Fruit fly (Drosophila melanogaster) whole organism, embryonic: ENCODE data around the gene Nup93-1.

Source experiments
- Ada2b ChIP-seq: fragments of 200-800 bp; sonication (Bioruptor generic); IDR thresholded peaks from 2 replicates; pipeline ENCODE4 v1.3.6; 2022; ENCODE audit warnings: missing biosample characterization, missing genetic modification characterization
- Blimp-1 ChIP-seq: fragments of 200-800 bp; sonication (Bioruptor generic); optimal IDR thresholded peaks from 3 replicates; lab custom pipeline; 2018; ENCODE audit warnings: missing biosample characterization, missing genetic modification characterization, mild to moderate bottlenecking, moderate library complexity, missing genetic modification reagents
- BtbVII ChIP-seq: fragments of 200-800 bp; sonication (Bioruptor generic); optimal IDR thresholded peaks from 3 replicates; lab custom pipeline; 2017; ENCODE audit warnings: missing biosample characterization, mild to moderate bottlenecking, missing genetic modification characterization
- CG10147 ChIP-seq: fragments of 200-800 bp; sonication (Bioruptor generic); optimal IDR thresholded peaks from 2 replicates; lab custom pipeline; 2019; ENCODE audit warnings: missing biosample characterization, mild to moderate bottlenecking, missing genetic modification characterization, moderate library complexity
- CG10267 ChIP-seq: fragments of 200-800 bp; sonication (Bioruptor generic); optimal IDR thresholded peaks from 2 replicates; lab custom pipeline; 2018; ENCODE audit warnings: missing biosample characterization, mild to moderate bottlenecking, missing genetic modification characterization, moderate library complexity
- CG10543 ChIP-seq: fragments of 200-800 bp; sonication (Bioruptor generic); optimal IDR thresholded peaks from 3 replicates; lab custom pipeline; 2017; ENCODE audit warnings: missing biosample characterization, mild to moderate bottlenecking, missing genetic modification characterization, moderate library complexity
- CG10979 ChIP-seq: fragments of 200-800 bp; sonication (Bioruptor generic); optimal IDR thresholded peaks from 2 replicates; lab custom pipeline; 2018; ENCODE audit warnings: missing biosample characterization, mild to moderate bottlenecking, missing genetic modification characterization, moderate library complexity
- CG11560 ChIP-seq: fragments of 200-800 bp; sonication (Bioruptor generic); IDR thresholded peaks from 3 replicates; pipeline ENCODE4 v1.3.6; 2022; ENCODE audit warnings: missing biosample characterization, missing genetic modification characterization
- CG12219 ChIP-seq: fragments of 200-800 bp; sonication (Bioruptor generic); optimal IDR thresholded peaks from 3 replicates; lab custom pipeline; 2018; ENCODE audit warnings: missing biosample characterization, mild to moderate bottlenecking, missing genetic modification characterization
- CG12659 ChIP-seq: fragments of 200-800 bp; sonication (Bioruptor generic); optimal IDR thresholded peaks from 3 replicates; lab custom pipeline; 2017; ENCODE audit warnings: mild to moderate bottlenecking, missing biosample characterization, missing genetic modification reagents, missing genetic modification characterization
- CG12744 ChIP-seq: fragments of 200-800 bp; sonication (Bioruptor generic); optimal IDR thresholded peaks from 2 replicates; lab custom pipeline; 2016; ENCODE audit warnings: missing biosample characterization, missing genetic modification characterization
- CG13624 ChIP-seq: fragments of 200-800 bp; sonication (Bioruptor generic); optimal IDR thresholded peaks from 2 replicates; lab custom pipeline; 2016; ENCODE audit warnings: missing biosample characterization, missing genetic modification characterization
- CG1603 ChIP-seq: fragments of 200-800 bp; sonication (Bioruptor generic); optimal IDR thresholded peaks from 2 replicates; lab custom pipeline; 2019; ENCODE audit warnings: missing biosample characterization, mild to moderate bottlenecking, missing genetic modification characterization, moderate library complexity
- CG17385 ChIP-seq: fragments of 200-800 bp; sonication (Bioruptor generic); optimal IDR thresholded peaks from 3 replicates; lab custom pipeline; 2018; ENCODE audit warnings: missing biosample characterization, mild to moderate bottlenecking, missing genetic modification characterization
- CG17802 ChIP-seq: fragments of 200-800 bp; sonication (Bioruptor generic); optimal IDR thresholded peaks from 2 replicates; lab custom pipeline; 2018; ENCODE audit warnings: missing biosample characterization, mild to moderate bottlenecking, missing genetic modification characterization, moderate library complexity
- CG2678 ChIP-seq: fragments of 200-800 bp; sonication (Bioruptor generic); optimal IDR thresholded peaks from 3 replicates; lab custom pipeline; 2019; ENCODE audit warnings: missing biosample characterization, mild to moderate bottlenecking, missing genetic modification characterization, moderate library complexity
- CG2712 ChIP-seq: fragments of 200-800 bp; optimal IDR thresholded peaks from 3 replicates; lab custom pipeline; 2019; ENCODE audit warnings: missing biosample characterization, mild to moderate bottlenecking, missing genetic modification characterization, moderate library complexity
- CG30403 ChIP-seq: fragments of 200-800 bp; sonication (Bioruptor generic); optimal IDR thresholded peaks from 3 replicates; lab custom pipeline; 2016; ENCODE audit warnings: missing biosample characterization, missing genetic modification characterization
- CG5245 ChIP-seq: fragments of 200-800 bp; sonication (Bioruptor generic); optimal IDR thresholded peaks from 3 replicates; lab custom pipeline; 2016; ENCODE audit warnings: missing biosample characterization, missing genetic modification characterization
- CG6813 ChIP-seq: fragments of 200-800 bp; sonication (Bioruptor generic); optimal IDR thresholded peaks from 2 replicates; lab custom pipeline; 2017; ENCODE audit warnings: missing biosample characterization, missing genetic modification characterization, mild to moderate bottlenecking, moderate library complexity, missing genetic modification reagents
- CG7271 ChIP-seq: fragments of 200-800 bp; sonication (Bioruptor generic); optimal IDR thresholded peaks from 2 replicates; lab custom pipeline; 2018; ENCODE audit warnings: missing biosample characterization, mild to moderate bottlenecking, missing genetic modification characterization, moderate library complexity
- CG8388 ChIP-seq: fragments of 200-800 bp; sonication (Bioruptor generic); optimal IDR thresholded peaks from 2 replicates; lab custom pipeline; 2019; ENCODE audit warnings: missing biosample characterization, mild to moderate bottlenecking, missing genetic modification characterization, moderate library complexity
- CG8924 ChIP-seq: fragments of 200-800 bp; optimal IDR thresholded peaks from 3 replicates; lab custom pipeline; 2019; ENCODE audit warnings: missing biosample characterization, mild to moderate bottlenecking, missing genetic modification characterization, moderate library complexity
- CG9215 ChIP-seq: fragments of 200-800 bp; sonication (Bioruptor generic); IDR thresholded peaks from 2 replicates; pipeline ENCODE4 v1.3.6; 2022; ENCODE audit warnings: missing biosample characterization, missing genetic modification characterization
- CG9876 ChIP-seq: fragments of 200-800 bp; sonication (Bioruptor generic); optimal IDR thresholded peaks from 2 replicates; lab custom pipeline; 2016; ENCODE audit warnings: missing biosample characterization, missing genetic modification characterization
- CG9932 ChIP-seq: fragments of 200-800 bp; sonication (Bioruptor generic); IDR thresholded peaks from 2 replicates; pipeline ENCODE4 v1.3.6; 2022; ENCODE audit warnings: missing biosample characterization, missing genetic modification characterization
- CoRest ChIP-seq: fragments of 200-800 bp; sonication (Bioruptor generic); optimal IDR thresholded peaks from 3 replicates; lab custom pipeline; 2018; ENCODE audit warnings: missing biosample characterization, mild to moderate bottlenecking, missing genetic modification characterization, moderate library complexity
- Deaf1 ChIP-seq: fragments of 200-800 bp; optimal IDR thresholded peaks from 3 replicates; lab custom pipeline; 2019; ENCODE audit warnings: missing biosample characterization, mild to moderate bottlenecking, missing genetic modification characterization, moderate library complexity
- Dip2 ChIP-seq: fragments of 200-800 bp; sonication (Bioruptor generic); IDR thresholded peaks from 2 replicates; pipeline ENCODE4 v1.3.6; 2022; ENCODE audit warnings: missing biosample characterization, missing genetic modification characterization
- E2f2 ChIP-seq: fragments of 200-800 bp; sonication (Bioruptor generic); IDR thresholded peaks from 2 replicates; pipeline ENCODE4 v1.3.6; 2022; ENCODE audit warnings: missing biosample characterization, missing genetic modification characterization
- HHEX ChIP-seq: fragments of 200-800 bp; sonication (Bioruptor generic); optimal IDR thresholded peaks from 3 replicates; lab custom pipeline; 2017; ENCODE audit warnings: missing biosample characterization, mild to moderate bottlenecking, missing genetic modification characterization, missing genetic modification reagents
- HLH3B ChIP-seq: fragments of 200-800 bp; sonication (Bioruptor generic); IDR thresholded peaks from 2 replicates; pipeline ENCODE4 v1.3.6; 2022; ENCODE audit warnings: missing biosample characterization, missing genetic modification characterization
- Hsf ChIP-seq: fragments of 200-800 bp; sonication (Bioruptor generic); optimal IDR thresholded peaks from 3 replicates; lab custom pipeline; 2016; ENCODE audit warnings: missing biosample characterization, missing genetic modification characterization
- Side ChIP-seq: fragments of 200-800 bp; sonication (Bioruptor generic); optimal IDR thresholded peaks from 2 replicates; lab custom pipeline; 2016; ENCODE audit warnings: missing biosample characterization, missing genetic modification characterization
- ci ChIP-seq: fragments of 200-800 bp; sonication (Bioruptor generic); IDR thresholded peaks from 3 replicates; pipeline ENCODE4 v1.3.6; 2022; ENCODE audit warnings: missing biosample characterization, missing genetic modification characterization
- danr ChIP-seq: fragments of 200-800 bp; sonication (Bioruptor generic); IDR thresholded peaks from 2 replicates; pipeline ENCODE4 v1.3.6; 2022; ENCODE audit warnings: missing biosample characterization, missing genetic modification characterization
- dmrt11E ChIP-seq: fragments of 200-800 bp; sonication (Bioruptor generic); optimal IDR thresholded peaks from 3 replicates; lab custom pipeline; 2018; ENCODE audit warnings: missing biosample characterization, mild to moderate bottlenecking, missing genetic modification characterization, moderate library complexity
- dmrt99B ChIP-seq: fragments of 200-800 bp; sonication (Bioruptor generic); optimal IDR thresholded peaks from 2 replicates; lab custom pipeline; 2018; ENCODE audit warnings: missing biosample characterization, mild to moderate bottlenecking, missing genetic modification characterization, moderate library complexity
- eve ChIP-seq, 2 experiments: fragments of >200 bp; optimal IDR thresholded peaks; 2 replicates each; lab custom pipeline; 2017; ENCODE audit warnings: missing biosample characterization in 2 of 2, missing genetic modification characterization in 2 of 2
- fd64A ChIP-seq: fragments of 200-800 bp; sonication (Bioruptor generic); optimal IDR thresholded peaks from 3 replicates; lab custom pipeline; 2018; ENCODE audit warnings: missing biosample characterization, mild to moderate bottlenecking, missing genetic modification characterization
- hkb ChIP-seq, 2 experiments: fragments of 200-800 bp in 1 of 2; fragments of >200 bp in 1 of 2; sonication (Bioruptor generic) in 1 of 2; IDR thresholded peaks in 1 of 2; optimal IDR thresholded peaks in 1 of 2; 2 replicates each; pipeline versions ENCODE4 v1.3.6 to Lab custom; 2017 to 2022; ENCODE audit warnings: missing biosample characterization in 1 of 2, missing genetic modification characterization in 1 of 2
- lbe ChIP-seq: fragments of 200-800 bp; sonication (Bioruptor generic); optimal IDR thresholded peaks from 2 replicates; lab custom pipeline; 2016; ENCODE audit warnings: missing biosample characterization, mild to moderate bottlenecking, missing genetic modification characterization
- maf-S ChIP-seq: fragments of 200-800 bp; sonication (Bioruptor generic); optimal IDR thresholded peaks from 2 replicates; lab custom pipeline; 2016; ENCODE audit warnings: missing biosample characterization, missing genetic modification characterization
- nerfin-1 ChIP-seq: fragments of 200-800 bp; sonication (Bioruptor generic); optimal IDR thresholded peaks from 3 replicates; lab custom pipeline; 2019; ENCODE audit warnings: missing biosample characterization, mild to moderate bottlenecking, missing genetic modification characterization, moderate library complexity
- scrt ChIP-seq: fragments of 200-800 bp; sonication (Bioruptor generic); optimal IDR thresholded peaks from 2 replicates; lab custom pipeline; 2018; ENCODE audit warnings: missing biosample characterization, mild to moderate bottlenecking, missing genetic modification characterization, moderate library complexity
- sug ChIP-seq: fragments of 200-800 bp; optimal IDR thresholded peaks from 2 replicates; lab custom pipeline; 2019; ENCODE audit warnings: missing biosample characterization, mild to moderate bottlenecking, missing genetic modification characterization, moderate library complexity
- tap ChIP-seq: fragments of 200-800 bp; optimal IDR thresholded peaks from 3 replicates; lab custom pipeline; 2019; ENCODE audit warnings: missing biosample characterization, mild to moderate bottlenecking, missing genetic modification characterization, moderate library complexity
- tin ChIP-seq: fragments of 200-800 bp; sonication (Bioruptor generic); optimal IDR thresholded peaks from 3 replicates; lab custom pipeline; 2016; ENCODE audit warnings: missing biosample characterization, missing genetic modification characterization

Gene Nup93-1

dm6 chrX:13788973-13789682 lies 33.5 kb upstream of the Nup93-1 start (continued):
- TF ChIP-seq Dip2 (GFP tag; lab: Robert Waterston, UW) (no peak), CoRest (tag; lab: Kevin White, UChicago) (peak; percentile 15), CG11560 (tag; lab: Robert Waterston, UW) (no peak), CG7271 (tag; lab: Kevin White, UChicago) (no peak), CG10147 (peak; percentile 17), CG12659 (GFP tag; lab: Kevin White, UChicago) (peak; percentile 16), CG2712 (tag; lab: Kevin White, UChicago) (peak; percentile 48), CG30403 (GFP tag; lab: Kevin White, UChicago) (peak; percentile 43), CG2678 (tag; lab: Kevin White, UChicago) (peak; percentile 64), CG8388 (GFP tag; lab: Kevin White, UChicago) (peak; percentile 38), CG6813 (no peak), scrt (peak; percentile 43), BtbVII (GFP tag; lab: Kevin White, UChicago) (peak; percentile 24), danr (GFP tag; lab: Robert Waterston, UW) (no peak), CG5245 (GFP tag; lab: Kevin White, UChicago) (no peak), fd64A (GFP tag; lab: Kevin White, UChicago) (no peak), dmrt11E (tag; lab: Kevin White, UChicago) (no peak), Ada2b (peak; percentile 23; the same call in 1 of the 2 replicates), ci (0 out of 3 replicates have a peak, but pooled peaks have one; percentile 20), maf-S (GFP tag; lab: Kevin White, UChicago) (no peak), Deaf1 (tag; lab: Kevin White, UChicago) (peak; percentile 22), hkb (optimal IDR thresholded peaks at IDR 0.05; lab: Kevin White, UChicago) (no peak), hkb (GFP tag; IDR thresholded peaks at IDR 0.05; lab: Robert Waterston, UW) (0 out of 2 replicates have a peak, but pooled peaks have one; percentile 14), CG10543 (peak; percentile 52), CG17802 (no peak), Blimp-1 (GFP tag; lab: Kevin White, UChicago) (peak; percentile 40), CG10267 (tag; lab: Kevin White, UChicago) (peak; percentile 17), CG12744 (GFP tag; lab: Kevin White, UChicago) (no peak), lbe (no peak), tin (peak; percentile 15), Hsf (GFP tag; lab: Kevin White, UChicago) (peak; percentile 33), CG13624 (peak; percentile 9), CG9932 (peak; percentile 36; the same call in 1 of the 2 replicates), tap (tag; lab: Kevin White, UChicago) (peak; percentile 2), Side (GFP tag; lab: Kevin White, UChicago) (peak; percentile 42), CG9215 (GFP tag; lab: Robert Waterston, UW) (0 out of 2 replicates have a peak, but pooled peaks have one; percentile 23), E2f2 (GFP tag; lab: Robert Waterston, UW) (0 out of 2 replicates have a peak, but pooled peaks have one; percentile 9), CG17385 (GFP tag; lab: Kevin White, UChicago) (peak; percentile 60), sug (tag; lab: Kevin White, UChicago) (peak; percentile 20), CG8924 (tag; lab: Kevin White, UChicago) (peak; percentile 49), eve (GFP tag; optimal IDR thresholded peaks at IDR 0.05; lab: Kevin White, UChicago) (peak in 1 of 2 experiments; percentile 83), CG1603 (tag; lab: Kevin White, UChicago) (peak; percentile 59), CG9876 (GFP tag; lab: Kevin White, UChicago) (no peak), CG12219 (GFP tag; lab: Kevin White, UChicago) (peak; percentile 38), HHEX (GFP tag; lab: Kevin White, UChicago) (peak; percentile 50), HLH3B (GFP tag; lab: Robert Waterston, UW) (0 out of 2 replicates have a peak, but pooled peaks have one; percentile 30), nerfin-1 (tag; lab: Kevin White, UChicago) (peak; percentile 89), CG10979 (peak; percentile 36), dmrt99B (tag; lab: Kevin White, UChicago) (peak; percentile 65)
